Worm (Caenorhabditis elegans): ENCODE data around the gene clec-165.

ce11 chrIV:1235785-1236184 is 10.9 kb downstream of the clec-165 start:
- no peak for TF ChIP-seq zip-8 (tag; optimal IDR thresholded peaks at IDR 0.05)
- no peak for TF ChIP-seq nhr-12 (tag; optimal IDR thresholded peaks at IDR 0.05)
- no peak for TF ChIP-seq mep-1 (tag; optimal IDR thresholded peaks at IDR 0.05)
- TF ChIP-seq tbx-8 (GFP tag; optimal IDR thresholded peaks at IDR 0.05), result no peak
- TF ChIP-seq lsy-2 (tag; optimal IDR thresholded peaks at IDR 0.05), result no peak
- no peak for TF ChIP-seq lin-32 (GFP tag; optimal IDR thresholded peaks at IDR 0.05)
- no peak for TF ChIP-seq elt-3 (tag; optimal IDR thresholded peaks at IDR 0.05)

All from whole organism, mixed stage, embryonic.